Worm (Caenorhabditis elegans): ENCODE measurements around the gene tra-1.
"Not testable (repeated sequence)": the region's sequence is repeated elsewhere in the genome, so short reads cannot be mapped to it uniquely, and the experiment has no call there.

Gene tra-1

DNA sequence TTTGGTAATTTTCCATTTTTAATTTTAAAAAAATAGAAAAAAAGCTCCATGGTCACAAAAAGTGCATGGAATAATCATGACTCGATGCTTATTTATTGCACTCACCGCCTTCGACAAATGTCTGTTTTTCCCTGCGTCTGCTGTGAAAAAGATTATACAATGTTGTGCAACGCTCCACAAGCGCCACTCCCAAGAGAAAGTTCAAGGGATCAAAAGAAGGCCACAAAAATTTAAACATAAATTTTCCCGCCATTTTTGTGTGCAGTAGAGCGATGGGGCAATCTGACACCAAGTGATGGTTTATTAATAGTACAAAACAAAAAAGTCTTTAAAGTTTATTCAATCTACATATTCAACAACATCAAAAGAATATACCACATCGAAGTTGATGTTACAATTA, 56.1 kb downstream of the tra-1 start, which contains the start of gene fbxa-128 (continued):
- TF ChIP-seq sma-9 (GFP tag; optimal IDR thresholded peaks at IDR 0.05) (peak; percentile 7), sma-9 (tag; optimal IDR thresholded peaks at IDR 0.05) (no peak), zag-1 (tag; optimal IDR thresholded peaks at IDR 0.05) (no peak), unc-62 (GFP tag; optimal IDR thresholded peaks at IDR 0.05) (no peak), alr-1 (tag; optimal IDR thresholded peaks at IDR 0.05) (no peak), fos-1 (tag; optimal IDR thresholded peaks at IDR 0.05) (peak; percentile 85), snpc-4 (tag; optimal IDR thresholded peaks at IDR 0.05) (no peak), mab-5 (tag; optimal IDR thresholded peaks at IDR 0.05) (no peak), elt-3 (tag; optimal IDR thresholded peaks at IDR 0.05) (no peak), gmeb-1 (tag; optimal IDR thresholded peaks at IDR 0.05) (peak; percentile 31), elt-1 (tag; optimal IDR thresholded peaks at IDR 0.05) (no peak), nhr-10 (tag; optimal IDR thresholded peaks at IDR 0.05) (no peak), lin-11 (tag; optimal IDR thresholded peaks at IDR 0.05) (no peak), C34F6.9 (tag; optimal IDR thresholded peaks at IDR 0.05) (peak; percentile 21), nhr-21 (tag; optimal IDR thresholded peaks at IDR 0.05) (no peak), lsy-2 (tag; optimal IDR thresholded peaks at IDR 0.05) (peak in 1 of 2 experiments; percentile 52)

DNA sequence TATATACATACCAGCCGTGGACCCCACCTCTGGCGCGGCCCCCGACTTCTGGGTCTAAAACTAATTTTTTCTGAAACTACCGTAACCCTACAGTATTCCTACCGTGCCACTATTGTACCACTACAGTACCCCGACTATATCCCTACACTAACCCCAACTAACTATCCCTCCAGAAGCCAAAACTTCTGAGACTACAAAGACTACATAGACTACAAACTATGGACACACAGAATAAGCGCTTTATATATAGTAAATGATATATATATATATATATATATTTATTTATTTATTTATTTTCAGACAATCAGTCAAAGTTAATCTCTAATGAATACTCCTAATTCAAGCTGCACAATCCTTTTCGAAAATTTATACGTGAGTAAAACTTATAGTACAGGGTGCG, 63.5 kb downstream of the tra-1 start, which contains the start of gene pha-1:
Gene pha-1, plus strand, starts transcription at position 301 of the 400 bp plus-strand sequence.
- TF ChIP-seq elt-1 (tag; optimal IDR thresholded peaks at IDR 0.05); unc-62 (GFP tag; optimal IDR thresholded peaks at IDR 0.05); nhr-6 (tag; optimal IDR thresholded peaks at IDR 0.05): not testable (repeated sequence)

DNA sequence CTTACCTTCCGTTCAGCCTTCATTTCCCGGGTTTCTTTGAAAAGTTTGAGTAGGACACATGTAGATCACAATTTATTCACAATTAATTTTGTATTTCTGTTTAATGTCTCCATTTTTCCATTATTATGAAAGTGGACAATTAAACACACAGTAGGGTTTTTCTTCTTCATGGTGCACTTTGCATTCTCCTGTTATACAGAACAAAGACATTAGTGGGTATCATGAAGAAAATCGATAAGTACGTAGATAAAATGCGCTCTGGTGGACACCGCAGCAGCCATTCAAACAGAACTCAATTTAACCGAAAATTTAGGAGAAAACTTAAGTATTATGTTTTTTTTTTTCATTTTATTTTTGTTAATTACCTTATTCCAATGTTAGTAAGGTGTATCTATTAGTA, 65.6 kb downstream of the tra-1 start:
- TF ChIP-seq ama-1 (optimal IDR thresholded peaks at IDR 0.05) (no peak), elt-3 (tag; optimal IDR thresholded peaks at IDR 0.05) (no peak), lin-13 (GFP tag; optimal IDR thresholded peaks at IDR 0.05) (no peak), C34F6.9 (tag; optimal IDR thresholded peaks at IDR 0.05) (peak; percentile 1), sma-3 (GFP tag; optimal IDR thresholded peaks at IDR 0.05) (no peak), zag-1 (tag; optimal IDR thresholded peaks at IDR 0.05) (no peak), unc-55 (GFP tag; optimal IDR thresholded peaks at IDR 0.05) (peak; percentile 29), nhr-10 (tag; optimal IDR thresholded peaks at IDR 0.05) (no peak), nhr-6 (tag; optimal IDR thresholded peaks at IDR 0.05) (no peak), nhr-77 (tag; optimal IDR thresholded peaks at IDR 0.05) (no peak), dmd-4 (tag; optimal IDR thresholded peaks at IDR 0.05) (no peak), crh-2 (tag; optimal IDR thresholded peaks at IDR 0.05) (no peak), unc-39 (tag; optimal IDR thresholded peaks at IDR 0.05) (no peak), sem-4 (tag; optimal IDR thresholded peaks at IDR 0.05) (no peak), snpc-4 (tag; optimal IDR thresholded peaks at IDR 0.05) (no peak), unc-62 (GFP tag; optimal IDR thresholded peaks at IDR 0.05) (no peak)

DNA sequence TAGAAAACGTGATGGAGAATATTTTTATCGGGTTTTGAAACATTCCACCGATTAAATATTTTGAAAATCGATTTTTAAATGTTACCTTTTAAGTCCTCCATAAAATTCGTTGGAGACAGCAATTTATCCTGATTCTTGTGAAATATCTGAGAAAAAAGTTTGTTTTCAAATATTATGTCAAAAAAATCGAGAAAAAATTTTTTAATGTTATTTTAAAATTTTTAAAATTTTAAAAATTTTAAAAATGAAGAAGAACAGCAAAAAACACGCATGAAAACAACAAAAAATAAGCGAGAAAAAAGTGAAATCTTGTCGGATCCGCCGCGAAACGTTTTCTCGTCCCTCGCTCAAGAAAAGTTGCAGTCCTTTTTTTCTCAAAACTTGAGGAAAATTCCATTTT, 67.5 kb downstream of the tra-1 start, which contains the start of gene Y48A6C.8:
Gene Y48A6C.8, minus strand, starts transcription at position 101 of the 400 bp plus-strand sequence.
- TF ChIP-seq zag-1 (tag; optimal IDR thresholded peaks at IDR 0.05) (no peak), egl-27 (tag; optimal IDR thresholded peaks at IDR 0.05) (no peak), nhr-21 (tag; optimal IDR thresholded peaks at IDR 0.05) (no peak), gmeb-1 (tag; optimal IDR thresholded peaks at IDR 0.05) (no peak), F13H6.1 (tag; optimal IDR thresholded peaks at IDR 0.05) (no peak), unc-55 (GFP tag; optimal IDR thresholded peaks at IDR 0.05) (no peak), elt-1 (tag; optimal IDR thresholded peaks at IDR 0.05) (no peak), nhr-77 (tag; optimal IDR thresholded peaks at IDR 0.05) (no peak), nhr-23 (tag; optimal IDR thresholded peaks at IDR 0.05) (no peak), Y55F3AM.14 (GFP tag; optimal IDR thresholded peaks at IDR 0.05) (no peak), aly-2 (tag; optimal IDR thresholded peaks at IDR 0.05) (no peak)

DNA sequence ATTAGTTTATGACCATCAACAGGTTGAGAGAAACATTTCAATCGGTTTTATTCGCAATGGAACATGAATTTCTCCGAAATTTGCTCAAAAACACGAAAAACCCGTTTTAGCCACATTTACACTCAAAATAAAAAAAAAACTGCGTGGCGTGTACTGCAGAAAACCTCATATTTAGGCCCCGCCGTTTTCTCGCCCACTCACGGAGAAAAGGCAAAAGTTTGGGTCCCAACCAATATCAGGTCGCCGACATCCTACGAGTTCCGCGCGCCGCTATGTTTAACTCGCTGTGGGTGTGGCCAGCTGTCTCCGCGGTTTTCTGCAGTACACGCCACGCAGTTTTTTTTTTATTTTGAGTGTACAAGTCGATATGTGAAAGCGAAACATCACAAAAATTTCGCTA, 71.2 kb downstream of the tra-1 start:
- TF ChIP-seq Y55F3AM.14 (GFP tag; optimal IDR thresholded peaks at IDR 0.05) (no peak), snpc-4 (tag; optimal IDR thresholded peaks at IDR 0.05) (peak; percentile 75)
